Fruit fly (Drosophila melanogaster): ENCODE results near the gene CG43220.
A peak's percentile ranks its signal among the peaks of the same experiment; 100 is the strongest.

Gene CG43220

DNA sequence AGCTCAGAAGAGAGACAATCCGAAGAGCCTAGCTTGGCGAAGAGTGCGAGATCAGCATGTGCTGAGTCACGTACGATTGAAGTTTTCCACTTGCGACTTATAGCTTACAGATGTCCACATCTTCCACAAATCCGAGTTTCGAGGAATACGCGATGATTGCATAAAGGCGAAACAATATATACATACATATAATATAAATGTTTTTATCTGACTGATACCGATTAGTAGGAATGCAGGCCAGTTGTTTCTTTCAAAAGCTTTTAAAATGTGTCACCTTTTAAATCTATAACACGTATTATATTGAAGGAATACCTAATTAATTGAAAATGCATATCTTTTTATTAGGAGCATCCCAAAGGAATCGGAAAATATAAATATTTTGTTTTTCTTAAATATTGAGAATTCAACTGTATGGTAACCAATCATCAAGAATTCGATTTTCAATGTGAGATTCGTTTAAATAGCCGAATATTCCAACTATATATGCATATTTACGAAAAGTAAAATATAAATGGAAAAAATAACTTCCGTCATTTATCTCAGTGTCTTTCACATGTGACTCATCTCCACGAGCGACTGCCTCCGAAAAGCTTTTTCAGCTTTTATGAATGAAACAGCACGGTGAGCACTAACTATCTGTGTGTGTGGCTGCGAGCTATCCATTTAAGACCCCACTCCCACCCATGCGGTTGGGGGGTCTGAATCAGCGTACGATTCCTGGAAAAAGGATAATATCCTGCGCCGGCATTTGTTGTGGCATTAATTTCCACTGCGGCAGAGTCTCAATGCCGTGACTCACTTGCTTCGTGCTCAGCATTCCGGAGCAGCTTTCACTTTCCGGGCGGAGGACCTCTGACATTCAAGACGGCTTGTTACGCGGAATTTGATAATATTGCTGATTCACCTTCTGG is 35.6 kb upstream of the CG43220 start:
- TF ChIP-seq dac (GFP tag; optimal IDR thresholded peaks at IDR 0.05) (no peak), CG6854 (GFP tag; optimal IDR thresholded peaks at IDR 0.05) (peak; percentile 23), CG16779 (tag; optimal IDR thresholded peaks at IDR 0.05) (peak; percentile 62), Eip93F (GFP tag; optimal IDR thresholded peaks at IDR 0.05) (no peak), acj6 (GFP tag; optimal IDR thresholded peaks at IDR 0.05) (peak; percentile 78), lz (GFP tag; optimal IDR thresholded peaks at IDR 0.05) (peak; percentile 74), Met (GFP tag; optimal IDR thresholded peaks at IDR 0.05) (peak; percentile 81), Smox (GFP tag; optimal IDR thresholded peaks at IDR 0.05) (peak; percentile 82), vri (GFP tag; optimal IDR thresholded peaks at IDR 0.05) (peak; percentile 31), spab (GFP tag; optimal IDR thresholded peaks at IDR 0.05) (peak; percentile 52), OdsH (GFP tag; optimal IDR thresholded peaks at IDR 0.05) (peak; percentile 83), Lpt (GFP tag; optimal IDR thresholded peaks at IDR 0.05) (peak; percentile 55), CG10669 (GFP tag; optimal IDR thresholded peaks at IDR 0.05) (peak; percentile 71), topi (GFP tag; optimal IDR thresholded peaks at IDR 0.05) (peak; percentile 84), esn (GFP tag; optimal IDR thresholded peaks at IDR 0.05) (peak; percentile 86), CG8632 (GFP tag; optimal IDR thresholded peaks at IDR 0.05) (peak; percentile 74), CG32006 (GFP tag; optimal IDR thresholded peaks at IDR 0.05) (peak; percentile 80), achi (GFP tag; optimal IDR thresholded peaks at IDR 0.05) (peak; percentile 72), CG31627 (GFP tag; optimal IDR thresholded peaks at IDR 0.05) (peak; percentile 70), pdm3 (GFP tag; optimal IDR thresholded peaks at IDR 0.05) (peak; percentile 78), CG7368 (GFP tag; optimal IDR thresholded peaks at IDR 0.05) (peak; percentile 65), CG3919 (GFP tag; optimal IDR thresholded peaks at IDR 0.05) (peak; percentile 78), net (GFP tag; optimal IDR thresholded peaks at IDR 0.05) (peak; percentile 81), CG9139 (GFP tag; optimal IDR thresholded peaks at IDR 0.05) (no peak), ss (GFP tag; optimal IDR thresholded peaks at IDR 0.05) (peak; percentile 3 to 58), cyc (GFP tag; optimal IDR thresholded peaks at IDR 0.05) (peak; percentile 65), CG8119 (GFP tag; IDR thresholded peaks at IDR 0.05) (peak; percentile 63; the same call in 2 of the 3 replicates), Eip78C (GFP tag) (peak; percentile 96), Blimp-1 (GFP tag; optimal IDR thresholded peaks at IDR 0.05) (peak; percentile 38), Gug (GFP tag; IDR thresholded peaks at IDR 0.05) (no peak), Hr4 (GFP tag; optimal IDR thresholded peaks at IDR 0.05) (peak; percentile 77), Eip75B (GFP tag; optimal IDR thresholded peaks at IDR 0.05) (peak; percentile 78), Ets96B (tag; optimal IDR thresholded peaks at IDR 0.05) (peak; percentile 62), CG3032 (tag; optimal IDR thresholded peaks at IDR 0.05) (peak; percentile 63), CG6276 (GFP tag; optimal IDR thresholded peaks at IDR 0.05) (peak; percentile 69), Sox15 (GFP tag; optimal IDR thresholded peaks at IDR 0.05) (peak; percentile 53), Sox14 (GFP tag; optimal IDR thresholded peaks at IDR 0.05) (peak; percentile 76), Hr39 (GFP tag; optimal IDR thresholded peaks at IDR 0.05) (peak; percentile 72), Hr38 (GFP tag; optimal IDR thresholded peaks at IDR 0.05) (no peak), CG15336 (GFP tag; IDR thresholded peaks at IDR 0.05) (no peak; the same call in 1 of the 2 replicates), dsx (GFP tag; optimal IDR thresholded peaks at IDR 0.05; ENCODE audit: poor library complexity, severe bottlenecking) (no peak), Ets21C (GFP tag; optimal IDR thresholded peaks at IDR 0.05) (peak; percentile 59), fkh (GFP tag; optimal IDR thresholded peaks at IDR 0.05) (peak; percentile 10), salr (GFP tag; optimal IDR thresholded peaks at IDR 0.05) (peak; percentile 32 to 72), fd59A (GFP tag; optimal IDR thresholded peaks at IDR 0.05) (peak; percentile 58), Sox102F (GFP tag; optimal IDR thresholded peaks at IDR 0.05) (peak; percentile 67), eg (GFP tag; IDR thresholded peaks at IDR 0.05) (no peak; the same call in 2 of the 3 replicates), CG6163 (GFP tag; IDR thresholded peaks at IDR 0.05) (no peak; the same call in 2 of the 3 replicates), CG11294 (GFP tag; IDR thresholded peaks at IDR 0.05) (no peak; the same call in 1 of the 2 replicates), svp (GFP tag) (peak; percentile 88)

Data from whole organism, prepupa.